Fruit fly (Drosophila melanogaster): Measurements from ENCODE around the gene CG18094.
A peak's percentile ranks its signal among the peaks of the same experiment; 100 is the strongest.

Gene CG18094

dm6 chr2L:19528308-19528707 lies 38.2 kb downstream of the CG18094 start (continued):
- no peak for TF ChIP-seq gfzf (GFP tag; optimal IDR thresholded peaks at IDR 0.05)
- peak; percentile 95 for TF ChIP-seq GATAe (GFP tag; conservative IDR thresholded peaks at IDR 0.05)
- TF ChIP-seq CG1603 (tag; optimal IDR thresholded peaks at IDR 0.05): peak; percentile 86
- peak; percentile 96 for TF ChIP-seq CG34422 (GFP tag; IDR thresholded peaks at IDR 0.05)
- TF ChIP-seq Chrac-16 (GFP tag; optimal IDR thresholded peaks at IDR 0.05): peak; percentile 91
- TF ChIP-seq CG11695 (GFP tag; IDR thresholded peaks at IDR 0.05): peak; percentile 97
- peak; percentile 88 for TF ChIP-seq Ravus (GFP tag; IDR thresholded peaks at IDR 0.05)
- peak; percentile 78 for TF ChIP-seq da (GFP tag; optimal IDR thresholded peaks at IDR 0.05)
- TF ChIP-seq CG11560 (tag; IDR thresholded peaks at IDR 0.05): peak; percentile 88
- TF ChIP-seq CG16815 (GFP tag; optimal IDR thresholded peaks at IDR 0.05): peak; percentile 85
- TF ChIP-seq Camta (GFP tag; optimal IDR thresholded peaks at IDR 0.05): peak; percentile 92
- TF ChIP-seq danr (GFP tag; IDR thresholded peaks at IDR 0.05): peak; percentile 93
- peak; percentile 86 for TF ChIP-seq CG4424 (GFP tag; optimal IDR thresholded peaks at IDR 0.05)
- peak; percentile 95 for TF ChIP-seq vfl (GFP tag; optimal IDR thresholded peaks at IDR 0.05)
- peak; percentile 50 for TF ChIP-seq trem (tag; optimal IDR thresholded peaks at IDR 0.05)
- TF ChIP-seq Hr3 (GFP tag; optimal IDR thresholded peaks at IDR 0.05): peak; percentile 89
- peak; percentile 83 for TF ChIP-seq CG31388 (GFP tag; optimal IDR thresholded peaks at IDR 0.05)
- peak; percentile 87 for TF ChIP-seq Nf-YA (GFP tag; IDR thresholded peaks at IDR 0.05)
- no peak for TF ChIP-seq yki (optimal IDR thresholded peaks at IDR 0.05)
- peak; percentile 99 for TF ChIP-seq Atf6 (GFP tag; IDR thresholded peaks at IDR 0.05)
- peak; percentile 67 for TF ChIP-seq CG4617 (GFP tag; optimal IDR thresholded peaks at IDR 0.05; ENCODE audit: borderline replicate concordance)
- TF ChIP-seq CG16779 (GFP tag; IDR thresholded peaks at IDR 0.05): peak; percentile 98
- peak; percentile 86 for TF ChIP-seq Dad (GFP tag; optimal IDR thresholded peaks at IDR 0.05)
- TF ChIP-seq Oli (tag; optimal IDR thresholded peaks at IDR 0.05): peak; percentile 92
- peak; percentile 45 for TF ChIP-seq CTCF (GFP tag; optimal IDR thresholded peaks at IDR 0.05)
- TF ChIP-seq CG4328 (GFP tag; optimal IDR thresholded peaks at IDR 0.05): peak; percentile 67
- peak; percentile 83 to 93 for TF ChIP-seq chif (GFP tag; optimal IDR thresholded peaks at IDR 0.05)
- no peak for TF ChIP-seq cad (GFP tag; optimal IDR thresholded peaks at IDR 0.05)
- TF ChIP-seq CG12769 (tag; optimal IDR thresholded peaks at IDR 0.05): peak; percentile 99
- no peak for TF ChIP-seq Elba2 (GFP tag; optimal IDR thresholded peaks at IDR 0.05)
- TF ChIP-seq sens (GFP tag): peak; percentile 98
- TF ChIP-seq B-H2 (GFP tag; optimal IDR thresholded peaks at IDR 0.05): peak; percentile 96
- TF ChIP-seq CoRest (tag; optimal IDR thresholded peaks at IDR 0.05): peak; percentile 96
- TF ChIP-seq CG1529 (GFP tag; optimal IDR thresholded peaks at IDR 0.05): peak; percentile 74
- peak; percentile 28 for TF ChIP-seq CG15073 (GFP tag; optimal IDR thresholded peaks at IDR 0.05)
- peak; percentile 90 for TF ChIP-seq CG9609 (GFP tag; optimal IDR thresholded peaks at IDR 0.05)
- peak; percentile 95 for TF ChIP-seq CG13424 (tag; optimal IDR thresholded peaks at IDR 0.05)
- peak; percentile 77 for TF ChIP-seq peb (GFP tag; IDR thresholded peaks at IDR 0.05)
- TF ChIP-seq pho (GFP tag; optimal IDR thresholded peaks at IDR 0.05): peak; percentile 98
- peak; percentile 98 for TF ChIP-seq MBD-R2 (GFP tag; IDR thresholded peaks at IDR 0.05)
- TF ChIP-seq Dll (GFP tag; IDR thresholded peaks at IDR 0.05; ENCODE audit: partially characterized antibody): no peak
- peak; percentile 55 for TF ChIP-seq CG17802 (tag; optimal IDR thresholded peaks at IDR 0.05)
- TF ChIP-seq Bgb (GFP tag; IDR thresholded peaks at IDR 0.05; ENCODE audit: partially characterized antibody): no peak
- peak; percentile 94 for TF ChIP-seq Side (GFP tag; optimal IDR thresholded peaks at IDR 0.05)
- peak; percentile 72 for TF ChIP-seq Doc2 (GFP tag; IDR thresholded peaks at IDR 0.05)
- no peak for TF ChIP-seq hb (GFP tag; IDR thresholded peaks at IDR 0.05; ENCODE audit: partially characterized antibody)
- TF ChIP-seq Opbp (GFP tag; IDR thresholded peaks at IDR 0.05; ENCODE audit: partially characterized antibody): no peak
- no peak for TF ChIP-seq bbx (GFP tag; IDR thresholded peaks at IDR 0.05; ENCODE audit: partially characterized antibody)
- peak; percentile 94 for TF ChIP-seq bcd (GFP tag; optimal IDR thresholded peaks at IDR 0.05)
- peak; percentile 89 for TF ChIP-seq chn (GFP tag; optimal IDR thresholded peaks at IDR 0.05)
- peak; percentile 98 for TF ChIP-seq CG9932 (GFP tag; IDR thresholded peaks at IDR 0.05)
- peak; percentile 81 for TF ChIP-seq Mes4 (GFP tag; optimal IDR thresholded peaks at IDR 0.05)
- peak; percentile 92 for TF ChIP-seq toy (GFP tag; IDR thresholded peaks at IDR 0.05)
